In genomic region chr3L:820332-820731, dm6 we compare ENCODE assay signal across 1 fruit fly cellular context.
A peak's percentile ranks its signal among the peaks of the same experiment; 100 is the strongest.
TF ChIP-seq lines count a peak whose summit lies in the region.

No protein-coding gene starts in this region.

TF ChIP-seq in whole organism, embryonic, 481 proteins besides CTCF, POLR2A, EP300 and RAD21 (continued from another document and continues in another):
- no peak for TF ChIP-seq pum (GFP tag; optimal IDR thresholded peaks at IDR 0.05; lab: Kevin White, UChicago)
- no peak for TF ChIP-seq Sry-β (GFP tag; optimal IDR thresholded peaks at IDR 0.05; lab: Kevin White, UChicago)
- TF ChIP-seq Asciz (GFP tag; optimal IDR thresholded peaks at IDR 0.05; lab: Kevin White, UChicago), result peak; percentile 79
- TF ChIP-seq bigmax (GFP tag; optimal IDR thresholded peaks at IDR 0.05; lab: Kevin White, UChicago), result no peak
- TF ChIP-seq Bgb (GFP tag; IDR thresholded peaks at IDR 0.05; lab: Robert Waterston, UW; ENCODE audit: partially characterized antibody), result no peak
- no peak for TF ChIP-seq eve (GFP tag; optimal IDR thresholded peaks at IDR 0.05; lab: Kevin White, UChicago)
- no peak for TF ChIP-seq CG14860 (GFP tag; IDR thresholded peaks at IDR 0.05; lab: Robert Waterston, UW; ENCODE audit: partially characterized antibody)
- peak; percentile 2 for TF ChIP-seq CG4854 (GFP tag; optimal IDR thresholded peaks at IDR 0.05; lab: Kevin White, UChicago)
- TF ChIP-seq vvl (GFP tag; IDR thresholded peaks at IDR 0.05; lab: Robert Waterston, UW), result peak; percentile 91
- no peak for TF ChIP-seq CG12769 (tag; optimal IDR thresholded peaks at IDR 0.05; lab: Kevin White, UChicago)
- no peak for TF ChIP-seq NK7.1 (GFP tag; optimal IDR thresholded peaks at IDR 0.05; lab: Kevin White, UChicago)
- TF ChIP-seq CG4820 (GFP tag; optimal IDR thresholded peaks at IDR 0.05; lab: Kevin White, UChicago), result peak; percentile 64
- peak; percentile 72 for TF ChIP-seq nmo (GFP tag; optimal IDR thresholded peaks at IDR 0.05; lab: Kevin White, UChicago)
- TF ChIP-seq ERR (GFP tag; optimal IDR thresholded peaks at IDR 0.05; lab: Kevin White, UChicago), result no peak
- peak; percentile 50 for TF ChIP-seq NfI (GFP tag; optimal IDR thresholded peaks at IDR 0.05; lab: Kevin White, UChicago)
- TF ChIP-seq Sox102F (GFP tag; optimal IDR thresholded peaks at IDR 0.05; lab: Kevin White, UChicago), result peak; percentile 81
- no peak for TF ChIP-seq ab (GFP tag; optimal IDR thresholded peaks at IDR 0.05; lab: Kevin White, UChicago)
- peak; percentile 58 for TF ChIP-seq CG12659 (GFP tag; optimal IDR thresholded peaks at IDR 0.05; lab: Kevin White, UChicago)
- no peak for TF ChIP-seq CG7271 (tag; optimal IDR thresholded peaks at IDR 0.05; lab: Kevin White, UChicago)
- TF ChIP-seq CG9727 (GFP tag; optimal IDR thresholded peaks at IDR 0.05; lab: Kevin White, UChicago), result peak; percentile 49
- peak; percentile 78 for TF ChIP-seq ttk (GFP tag; IDR thresholded peaks at IDR 0.05; lab: Robert Waterston, UW)
- TF ChIP-seq CG7357 (GFP tag; IDR thresholded peaks at IDR 0.05; lab: Robert Waterston, UW), result peak; percentile 36; the same call in 1 of the 3 replicates
- peak; percentile 61 for TF ChIP-seq CG9817 (tag; optimal IDR thresholded peaks at IDR 0.05; lab: Kevin White, UChicago)
- peak; percentile 79 for TF ChIP-seq Ptx1 (GFP tag; IDR thresholded peaks at IDR 0.05; lab: Robert Waterston, UW)
- TF ChIP-seq sr (GFP tag; IDR thresholded peaks at IDR 0.05; lab: Robert Waterston, UW), result no peak
- TF ChIP-seq Bdp1 (GFP tag; optimal IDR thresholded peaks at IDR 0.05; lab: Kevin White, UChicago), result no peak
- TF ChIP-seq en (GFP tag; optimal IDR thresholded peaks at IDR 0.05; lab: Kevin White, UChicago), result no peak
- TF ChIP-seq crp (GFP tag; optimal IDR thresholded peaks at IDR 0.05; lab: Kevin White, UChicago), result no peak
- peak; percentile 74 for TF ChIP-seq Xbp1 (GFP tag; optimal IDR thresholded peaks at IDR 0.05; lab: Kevin White, UChicago)
- no peak for TF ChIP-seq CG3995 (GFP tag; optimal IDR thresholded peaks at IDR 0.05; lab: Kevin White, UChicago)
- TF ChIP-seq hb (GFP tag; IDR thresholded peaks at IDR 0.05; lab: Robert Waterston, UW; ENCODE audit: partially characterized antibody), result no peak
- TF ChIP-seq slp2 (GFP tag; optimal IDR thresholded peaks at IDR 0.05; lab: Kevin White, UChicago), result no peak
- no peak for TF ChIP-seq CG31388 (GFP tag; optimal IDR thresholded peaks at IDR 0.05; lab: Kevin White, UChicago)
- TF ChIP-seq ftz-f1 (GFP tag; optimal IDR thresholded peaks at IDR 0.05; lab: Kevin White, UChicago), result no peak
- no peak for TF ChIP-seq hbn (GFP tag; IDR thresholded peaks at IDR 0.05; lab: Robert Waterston, UW; ENCODE audit: partially characterized antibody)
- peak; percentile 19; the same call in 1 of the 4 replicates for TF ChIP-seq Gug (GFP tag; IDR thresholded peaks at IDR 0.05; lab: Robert Waterston, UW)
- TF ChIP-seq CG3847 (GFP tag; IDR thresholded peaks at IDR 0.05; lab: Robert Waterston, UW), result peak; percentile 67; the same call in 1 of the 2 replicates
- no peak for TF ChIP-seq Usf (GFP tag; optimal IDR thresholded peaks at IDR 0.05; lab: Kevin White, UChicago)
- TF ChIP-seq ATbp (GFP tag; optimal IDR thresholded peaks at IDR 0.05; lab: Kevin White, UChicago), result peak; percentile 81
- peak; percentile 63 for TF ChIP-seq Hmr (GFP tag; optimal IDR thresholded peaks at IDR 0.05; lab: Kevin White, UChicago)
- TF ChIP-seq CG33213 (GFP tag; optimal IDR thresholded peaks at IDR 0.05; lab: Kevin White, UChicago), result no peak
- TF ChIP-seq Spps (tag; optimal IDR thresholded peaks at IDR 0.05; lab: Kevin White, UChicago), result peak; percentile 30
- no peak for TF ChIP-seq CG12236 (GFP tag; optimal IDR thresholded peaks at IDR 0.05; lab: Kevin White, UChicago)
- no peak for TF ChIP-seq ash1 (GFP tag; optimal IDR thresholded peaks at IDR 0.05; lab: Kevin White, UChicago)
- TF ChIP-seq Drgx (GFP tag; IDR thresholded peaks at IDR 0.05; lab: Robert Waterston, UW), result peak; percentile 90
- peak; percentile 71 for TF ChIP-seq CG12391 (tag; optimal IDR thresholded peaks at IDR 0.05; lab: Kevin White, UChicago)
- peak; percentile 28 for TF ChIP-seq CG1647 (GFP tag; optimal IDR thresholded peaks at IDR 0.05; lab: Kevin White, UChicago)
- TF ChIP-seq Dip3 (GFP tag; optimal IDR thresholded peaks at IDR 0.05; lab: Kevin White, UChicago), result no peak
- TF ChIP-seq Ada2b (GFP tag; IDR thresholded peaks at IDR 0.05; lab: Robert Waterston, UW), result peak; percentile 77
- peak; percentile 40; the same call in 1 of the 2 replicates for TF ChIP-seq peb (GFP tag; IDR thresholded peaks at IDR 0.05; lab: Robert Waterston, UW)
- no peak for TF ChIP-seq Elba2 (GFP tag; optimal IDR thresholded peaks at IDR 0.05; lab: Kevin White, UChicago)
- TF ChIP-seq kni (GFP tag; optimal IDR thresholded peaks at IDR 0.05; lab: Kevin White, UChicago), result no peak
- no peak for TF ChIP-seq tna (GFP tag; IDR thresholded peaks at IDR 0.05; lab: Robert Waterston, UW; ENCODE audit: partially characterized antibody)
- no peak for TF ChIP-seq CG31365 (tag; optimal IDR thresholded peaks at IDR 0.05; lab: Kevin White, UChicago)
- TF ChIP-seq CG30403 (GFP tag; optimal IDR thresholded peaks at IDR 0.05; lab: Kevin White, UChicago), result peak; percentile 68
- TF ChIP-seq Nf-YA (GFP tag; IDR thresholded peaks at IDR 0.05; lab: Robert Waterston, UW), result no peak; the same call in 1 of the 2 replicates
- TF ChIP-seq ssp (GFP tag; IDR thresholded peaks at IDR 0.05; lab: Robert Waterston, UW), result peak; percentile 67
- TF ChIP-seq seq (GFP tag; IDR thresholded peaks at IDR 0.05; lab: Robert Waterston, UW), result peak; percentile 84
- TF ChIP-seq BtbVII (GFP tag; optimal IDR thresholded peaks at IDR 0.05; lab: Kevin White, UChicago), result peak; percentile 43
- TF ChIP-seq CG14441 (GFP tag; IDR thresholded peaks at IDR 0.05; lab: Robert Waterston, UW), result peak; percentile 78
- peak; percentile 57; the same call in 1 of the 3 replicates for TF ChIP-seq CG3726 (GFP tag; IDR thresholded peaks at IDR 0.05; lab: Robert Waterston, UW)
- TF ChIP-seq Max (GFP tag; optimal IDR thresholded peaks at IDR 0.05; lab: Kevin White, UChicago), result peak; percentile 57
- TF ChIP-seq Optix (GFP tag; IDR thresholded peaks at IDR 0.05; lab: Robert Waterston, UW), result peak; percentile 79
- TF ChIP-seq psq (GFP tag; optimal IDR thresholded peaks at IDR 0.05; lab: Kevin White, UChicago), result peak; percentile 20
- TF ChIP-seq CG1024 (GFP tag; IDR thresholded peaks at IDR 0.05; lab: Robert Waterston, UW), result peak; percentile 69
- TF ChIP-seq Dip2 (GFP tag; IDR thresholded peaks at IDR 0.05; lab: Robert Waterston, UW), result no peak
- no peak for TF ChIP-seq sim (GFP tag; IDR thresholded peaks at IDR 0.05; lab: Robert Waterston, UW)
- no peak for TF ChIP-seq C15 (GFP tag; IDR thresholded peaks at IDR 0.05; lab: Robert Waterston, UW)
- TF ChIP-seq sd (tag; optimal IDR thresholded peaks at IDR 0.05; lab: Kevin White, UChicago), result peak; percentile 5
- peak; percentile 88 for TF ChIP-seq CG11504 (tag; optimal IDR thresholded peaks at IDR 0.05; lab: Kevin White, UChicago)
- peak; percentile 85 for TF ChIP-seq dmrt99B (tag; optimal IDR thresholded peaks at IDR 0.05; lab: Kevin White, UChicago)
- TF ChIP-seq hkb (optimal IDR thresholded peaks at IDR 0.05; lab: Kevin White, UChicago), result no peak
- peak; percentile 89 for TF ChIP-seq hkb (GFP tag; IDR thresholded peaks at IDR 0.05; lab: Robert Waterston, UW)
- peak; percentile 33 for TF ChIP-seq ems (GFP tag; optimal IDR thresholded peaks at IDR 0.05; lab: Kevin White, UChicago)
- no peak for TF ChIP-seq CG8290 (GFP tag; optimal IDR thresholded peaks at IDR 0.05; lab: Kevin White, UChicago)
- peak in 1 of 2 experiments; percentile 39 for TF ChIP-seq CG8290 (tag; optimal IDR thresholded peaks at IDR 0.05; lab: Kevin White, UChicago)
- TF ChIP-seq CG1529 (GFP tag; optimal IDR thresholded peaks at IDR 0.05; lab: Kevin White, UChicago), result peak; percentile 60
- no peak for TF ChIP-seq hth (optimal IDR thresholded peaks at IDR 0.05; lab: Kevin White, UChicago)
- peak; percentile 70 for TF ChIP-seq cwo (GFP tag; optimal IDR thresholded peaks at IDR 0.05; lab: Kevin White, UChicago)
- TF ChIP-seq fd96Cb (tag; optimal IDR thresholded peaks at IDR 0.05; lab: Kevin White, UChicago), result peak; percentile 77
- no peak for TF ChIP-seq CG16863 (GFP tag; optimal IDR thresholded peaks at IDR 0.05; lab: Kevin White, UChicago)
- TF ChIP-seq luna (GFP tag; optimal IDR thresholded peaks at IDR 0.05; lab: Kevin White, UChicago), result no peak
- TF ChIP-seq CG4424 (GFP tag; optimal IDR thresholded peaks at IDR 0.05; lab: Kevin White, UChicago), result peak; percentile 67
- peak; percentile 19 for TF ChIP-seq MTF-1 (GFP tag; optimal IDR thresholded peaks at IDR 0.05; lab: Kevin White, UChicago; ENCODE audit: borderline replicate concordance)
- TF ChIP-seq klu (GFP tag; IDR thresholded peaks at IDR 0.05; lab: Robert Waterston, UW), result no peak
- peak; percentile 78 for TF ChIP-seq row (GFP tag; IDR thresholded peaks at IDR 0.05; lab: Robert Waterston, UW)
- TF ChIP-seq MBD-R2 (GFP tag; IDR thresholded peaks at IDR 0.05; lab: Robert Waterston, UW), result peak; percentile 38; the same call in 1 of the 2 replicates
- TF ChIP-seq CG16815 (GFP tag; optimal IDR thresholded peaks at IDR 0.05; lab: Kevin White, UChicago), result peak; percentile 26
- peak; percentile 72 for TF ChIP-seq sens-2 (GFP tag; IDR thresholded peaks at IDR 0.05; lab: Robert Waterston, UW)
- TF ChIP-seq insv (GFP tag; optimal IDR thresholded peaks at IDR 0.05; lab: Kevin White, UChicago), result no peak
- peak; percentile 13 for TF ChIP-seq caup (GFP tag; optimal IDR thresholded peaks at IDR 0.05; lab: Kevin White, UChicago; ENCODE audit: severe bottlenecking)
- peak; percentile 18 for TF ChIP-seq CG6654 (GFP tag; optimal IDR thresholded peaks at IDR 0.05; lab: Kevin White, UChicago)
- no peak for TF ChIP-seq CG8478 (optimal IDR thresholded peaks at IDR 0.05; lab: Kevin White, UChicago)
- TF ChIP-seq H2.0 (GFP tag; IDR thresholded peaks at IDR 0.05; lab: Robert Waterston, UW), result peak; percentile 71; the same call in 1 of the 2 replicates
- no peak for TF ChIP-seq bbx (GFP tag; IDR thresholded peaks at IDR 0.05; lab: Robert Waterston, UW; ENCODE audit: partially characterized antibody)
- TF ChIP-seq CG2129 (GFP tag; IDR thresholded peaks at IDR 0.05; lab: Robert Waterston, UW; ENCODE audit: partially characterized antibody), result no peak
- TF ChIP-seq Atf-2 (GFP tag; optimal IDR thresholded peaks at IDR 0.05; lab: Kevin White, UChicago), result no peak
- TF ChIP-seq lov (optimal IDR thresholded peaks at IDR 0.05; lab: Kevin White, UChicago), result no peak
- TF ChIP-seq lov (GFP tag; IDR thresholded peaks at IDR 0.05; lab: Robert Waterston, UW), result no peak
- TF ChIP-seq lilli (GFP tag; optimal IDR thresholded peaks at IDR 0.05; lab: Kevin White, UChicago), result peak; percentile 43
- peak; percentile 54 for TF ChIP-seq CG9437 (GFP tag; optimal IDR thresholded peaks at IDR 0.05; lab: Kevin White, UChicago)
- peak; percentile 61 for TF ChIP-seq CG12219 (GFP tag; optimal IDR thresholded peaks at IDR 0.05; lab: Kevin White, UChicago)
- peak; percentile 20 for TF ChIP-seq Hsf (GFP tag; optimal IDR thresholded peaks at IDR 0.05; lab: Kevin White, UChicago)
- peak; percentile 74 for TF ChIP-seq CoRest (tag; optimal IDR thresholded peaks at IDR 0.05; lab: Kevin White, UChicago)
- TF ChIP-seq Chrac-16 (GFP tag; optimal IDR thresholded peaks at IDR 0.05; lab: Kevin White, UChicago), result peak; percentile 42
- TF ChIP-seq CG12942 (GFP tag; optimal IDR thresholded peaks at IDR 0.05; lab: Kevin White, UChicago), result peak; percentile 10
- TF ChIP-seq Med (GFP tag; lab: Kevin White, UChicago), result peak; percentile 83
- no peak for TF ChIP-seq CG7928 (GFP tag; optimal IDR thresholded peaks at IDR 0.05; lab: Kevin White, UChicago)
- 0 out of 2 replicates have a peak, but pooled peaks have one; percentile 23 for TF ChIP-seq ap (GFP tag; IDR thresholded peaks at IDR 0.05; lab: Robert Waterston, UW)
- TF ChIP-seq sisA (GFP tag; IDR thresholded peaks at IDR 0.05; lab: Robert Waterston, UW), result peak; percentile 82
- TF ChIP-seq CG13775 (GFP tag; optimal IDR thresholded peaks at IDR 0.05; lab: Kevin White, UChicago), result peak; percentile 31
- TF ChIP-seq vfl (GFP tag; optimal IDR thresholded peaks at IDR 0.05; lab: Kevin White, UChicago), result no peak
- TF ChIP-seq gcm2 (GFP tag; optimal IDR thresholded peaks at IDR 0.05; lab: Kevin White, UChicago), result no peak
- TF ChIP-seq Adf1 (GFP tag; IDR thresholded peaks at IDR 0.05; lab: Robert Waterston, UW), result peak; percentile 23; the same call in 1 of the 2 replicates
- peak; percentile 23 for TF ChIP-seq her (GFP tag; optimal IDR thresholded peaks at IDR 0.05; lab: Kevin White, UChicago)
- no peak for TF ChIP-seq CG7987 (GFP tag; optimal IDR thresholded peaks at IDR 0.05; lab: Kevin White, UChicago)
- TF ChIP-seq repo (GFP tag; optimal IDR thresholded peaks at IDR 0.05; lab: Kevin White, UChicago), result no peak
- TF ChIP-seq sob (GFP tag; IDR thresholded peaks at IDR 0.05; lab: Robert Waterston, UW), result peak; percentile 74; the same call in 1 of the 2 replicates
- peak; percentile 75 for TF ChIP-seq az2 (GFP tag; optimal IDR thresholded peaks at IDR 0.05; lab: Kevin White, UChicago)
- peak; percentile 81 for TF ChIP-seq CG2678 (tag; optimal IDR thresholded peaks at IDR 0.05; lab: Kevin White, UChicago)
- TF ChIP-seq D (optimal IDR thresholded peaks at IDR 0.05; lab: Kevin White, UChicago), result no peak
- TF ChIP-seq D (GFP tag; optimal IDR thresholded peaks at IDR 0.05; lab: Kevin White, UChicago), result peak; percentile 53
- TF ChIP-seq slou (GFP tag; optimal IDR thresholded peaks at IDR 0.05; lab: Kevin White, UChicago), result no peak
- peak; percentile 64 for TF ChIP-seq ewg (GFP tag; optimal IDR thresholded peaks at IDR 0.05; lab: Kevin White, UChicago)
- peak; percentile 74 for TF ChIP-seq CG5953 (GFP tag; IDR thresholded peaks at IDR 0.05; lab: Robert Waterston, UW)
- no peak for TF ChIP-seq TFAM (GFP tag; optimal IDR thresholded peaks at IDR 0.05; lab: Kevin White, UChicago)
- TF ChIP-seq Nf-YC (tag; optimal IDR thresholded peaks at IDR 0.05; lab: Kevin White, UChicago), result peak; percentile 13
- TF ChIP-seq schlank (tag; optimal IDR thresholded peaks at IDR 0.05; lab: Kevin White, UChicago), result no peak
- TF ChIP-seq Sin3A (optimal IDR thresholded peaks at IDR 0.05; lab: Kevin White, UChicago), result no peak
- no peak for TF ChIP-seq Myb (GFP tag; optimal IDR thresholded peaks at IDR 0.05; lab: Kevin White, UChicago)
- TF ChIP-seq toy (GFP tag; IDR thresholded peaks at IDR 0.05; lab: Robert Waterston, UW), result no peak
- peak; percentile 46 for TF ChIP-seq CG11723 (GFP tag; optimal IDR thresholded peaks at IDR 0.05; lab: Kevin White, UChicago)
